Worm (Caenorhabditis elegans): ENCODE measurements around the gene C27A7.5.

The C27A7.5 gene

ce11 chrV:12162220-12162619 lies at the start of gene C27A7.5:
C27A7.5 (minus strand) TSS chrV:12162320.
- no peak for TF ChIP-seq egl-27 (tag; optimal IDR thresholded peaks at IDR 0.05)
- TF ChIP-seq snpc-4 (tag; optimal IDR thresholded peaks at IDR 0.05), result no peak
- TF ChIP-seq nhr-111 (GFP tag; optimal IDR thresholded peaks at IDR 0.05), result no peak
- no peak for TF ChIP-seq set-16 (GFP tag; IDR thresholded peaks at IDR 0.05)
- TF ChIP-seq aha-1 (tag), result no peak
- no peak for TF ChIP-seq lin-15B (tag; optimal IDR thresholded peaks at IDR 0.05)
- TF ChIP-seq T20F7.1 (GFP tag; optimal IDR thresholded peaks at IDR 0.05), result no peak
- no peak for TF ChIP-seq daf-8 (GFP tag; IDR thresholded peaks at IDR 0.05)
- TF ChIP-seq nhr-42 (GFP tag; IDR thresholded peaks at IDR 0.05), result no peak

ce11 chrV:12211090-12211489 lies 49.0 kb upstream of the C27A7.5 start:
- TF ChIP-seq aha-1 (tag) (peak; percentile 78), hif-1 (tag; optimal IDR thresholded peaks at IDR 0.05) (no peak), zfp-2 (tag; optimal IDR thresholded peaks at IDR 0.05) (no peak), ces-1 (GFP tag; optimal IDR thresholded peaks at IDR 0.05) (peak; percentile 21)

ce11 chrV:12209951-12210350 lies 47.8 kb upstream of the C27A7.5 start:
- TF ChIP-seq ces-1 (GFP tag; optimal IDR thresholded peaks at IDR 0.05) (peak; percentile 34), nhr-41 (GFP tag; IDR thresholded peaks at IDR 0.05) (no peak), mdl-1 (tag; optimal IDR thresholded peaks at IDR 0.05) (no peak)

- TF ChIP-seq cey-2 (tag; optimal IDR thresholded peaks at IDR 0.05; ENCODE audit: borderline replicate concordance, insufficient read depth) (no peak), unc-39 (tag; optimal IDR thresholded peaks at IDR 0.05) (no peak), ceh-20 (GFP tag; IDR thresholded peaks at IDR 0.05) (no peak), nhr-237 (tag; optimal IDR thresholded peaks at IDR 0.05) (no peak), dve-1 (tag; optimal IDR thresholded peaks at IDR 0.05; ENCODE audit: insufficient read depth) (peak; percentile 15), mxl-2 (GFP tag; conservative IDR thresholded peaks at IDR 0.05) (no peak), dmd-6 (GFP tag; IDR thresholded peaks at IDR 0.05) (peak; percentile 87), nhr-76 (tag; optimal IDR thresholded peaks at IDR 0.05) (no peak), madf-5 (GFP tag; IDR thresholded peaks at IDR 0.05) (no peak), nhr-11 (tag; optimal IDR thresholded peaks at IDR 0.05) (no peak), ctbp-1 (GFP tag; IDR thresholded peaks at IDR 0.05) (no peak), php-3 (GFP tag; IDR thresholded peaks at IDR 0.05) (no peak), ZK546.5 (tag; optimal IDR thresholded peaks at IDR 0.05) (no peak), nhr-111 (GFP tag; optimal IDR thresholded peaks at IDR 0.05) (no peak), skn-1 (tag; optimal IDR thresholded peaks at IDR 0.05) (no peak), dmd-8 (GFP tag; IDR thresholded peaks at IDR 0.05) (no peak), daf-16 (GFP tag; optimal IDR thresholded peaks at IDR 0.05) (peak in 1 of 2 experiments; percentile 65), daf-16 (tag; optimal IDR thresholded peaks at IDR 0.05) (no peak), unc-62 (GFP tag; optimal IDR thresholded peaks at IDR 0.05 in 1 of 2) (peak in 1 of 2 experiments; percentile 58), unc-62 (tag; optimal IDR thresholded peaks at IDR 0.05) (no peak), mdl-1 (tag; optimal IDR thresholded peaks at IDR 0.05) (no peak), rbr-2 (tag; optimal IDR thresholded peaks at IDR 0.05) (no peak), dmd-9 (GFP tag; IDR thresholded peaks at IDR 0.05) (no peak), ceh-28 (tag; optimal IDR thresholded peaks at IDR 0.05) (no peak), tra-1 (GFP tag; IDR thresholded peaks at IDR 0.05) (no peak), lir-3 (tag; optimal IDR thresholded peaks at IDR 0.05) (no peak), ceh-32 (tag; optimal IDR thresholded peaks at IDR 0.05; ENCODE audit: poor library complexity) (no peak), daf-19 (GFP tag; conservative IDR thresholded peaks at IDR 0.05) (no peak), zag-1 (tag; optimal IDR thresholded peaks at IDR 0.05) (no peak), daf-12 (tag; optimal IDR thresholded peaks at IDR 0.05) (no peak), spr-1 (tag; optimal IDR thresholded peaks at IDR 0.05) (no peak), hlh-11 (tag; optimal IDR thresholded peaks at IDR 0.05) (no peak), zip-11 (GFP tag; IDR thresholded peaks at IDR 0.05) (no peak), lin-15B (tag; optimal IDR thresholded peaks at IDR 0.05) (no peak), egl-27 (tag; optimal IDR thresholded peaks at IDR 0.05) (no peak), Y105C5A.15 (GFP tag; IDR thresholded peaks at IDR 0.05) (no peak), ztf-11 (tag; optimal IDR thresholded peaks at IDR 0.05) (no peak)
Measured at ce11 chrV:12208678-12209077, 46.6 kb upstream of the C27A7.5 start.

Measured in whole organism, L4 larva.